Worm (Caenorhabditis elegans) whole organism, L1 larva: Measurements from ENCODE around the gene cyp-13B1.

Experiments used
- fos-1 ChIP-seq: fragments of 150-350 bp; optimal IDR thresholded peaks from 2 replicates; lab custom pipeline; 2014; ENCODE audit warnings: missing biosample characterization, missing genetic modification characterization
- lin-15B ChIP-seq: fragments of 150-350 bp; sonication (generic microtip); optimal IDR thresholded peaks from 3 replicates; lab custom pipeline; 2014; ENCODE audit warnings: missing biosample characterization, missing genetic modification characterization
- unc-86 ChIP-seq: sonication (generic microtip); optimal IDR thresholded peaks from 2 replicates; lab custom pipeline; 2016; ENCODE audit warnings: missing genetic modification characterization, missing compliant biosample characterization

ce11 chrX:13384743-13385142 lies 24.7 kb downstream of the cyp-13B1 start:
- TF ChIP-seq unc-86 = no peak
- TF ChIP-seq lin-15B (tag; lab: Kevin White, UChicago) = no peak
- no peak for TF ChIP-seq fos-1 (tag; lab: Kevin White, UChicago)
